Worm (Caenorhabditis elegans): ENCODE data around the gene grd-5.

Gene grd-5

DNA sequence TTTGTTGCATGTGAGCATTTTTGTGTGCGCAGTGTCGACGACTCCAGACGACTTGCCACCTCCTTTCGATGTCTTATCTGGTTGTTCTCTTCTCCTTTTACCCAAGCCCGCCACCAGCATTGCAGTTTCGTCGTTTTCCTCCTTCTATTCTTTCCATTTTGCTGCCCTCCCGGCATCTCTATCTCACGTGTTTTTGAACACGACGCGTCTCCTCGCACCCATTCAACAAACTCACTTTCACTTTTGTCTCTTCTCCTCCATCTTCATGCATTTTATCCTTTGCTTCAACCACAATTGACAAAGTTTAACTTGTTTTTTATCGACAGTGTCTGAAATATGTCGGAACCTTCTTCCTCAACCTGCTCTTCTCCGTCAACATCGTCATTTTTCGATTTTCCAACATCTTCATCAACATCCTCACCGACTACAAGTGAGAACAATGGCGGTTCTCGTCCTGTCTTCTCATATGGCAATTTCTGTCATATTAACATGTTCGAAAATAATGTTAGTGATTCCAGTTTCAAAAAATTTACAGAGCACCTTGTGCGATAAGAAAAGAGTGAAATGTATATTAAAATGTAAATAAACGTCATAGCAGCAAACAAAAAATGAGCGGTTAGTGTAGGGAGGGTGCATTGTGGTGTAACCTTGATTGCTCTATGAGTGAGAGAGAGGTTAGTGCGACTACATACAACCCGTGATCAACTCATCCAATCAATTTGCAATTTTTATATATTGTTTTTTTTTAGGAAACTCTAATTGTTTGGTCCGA is 8.0 kb upstream of the grd-5 start, which contains the start of gene fip-4 (continued):
- TF ChIP-seq lin-35 (GFP tag; optimal IDR thresholded peaks at IDR 0.05) = no peak
- no peak for TF ChIP-seq nfya-1 (tag; optimal IDR thresholded peaks at IDR 0.05; ENCODE audit: borderline replicate concordance, insufficient read depth)
- no peak for TF ChIP-seq attf-3 (GFP tag; conservative IDR thresholded peaks at IDR 0.05)
- TF ChIP-seq tbx-9 (tag; optimal IDR thresholded peaks at IDR 0.05; ENCODE audit: borderline replicate concordance) = no peak
- no peak for TF ChIP-seq B0035.1 (tag; optimal IDR thresholded peaks at IDR 0.05)
- no peak for TF ChIP-seq egrh-3 (GFP tag; IDR thresholded peaks at IDR 0.05)
- TF ChIP-seq F23B12.7 (tag; optimal IDR thresholded peaks at IDR 0.05; ENCODE audit: insufficient read depth) = peak; percentile 23
- no peak for TF ChIP-seq tbp1 (GFP tag; optimal IDR thresholded peaks at IDR 0.05)

- TF ChIP-seq Y53F4B.3 (GFP tag; IDR thresholded peaks at IDR 0.05) = no peak
- no peak for TF ChIP-seq dpl-1 (GFP tag; optimal IDR thresholded peaks at IDR 0.05)
- no peak for TF ChIP-seq dpff-1 (tag; optimal IDR thresholded peaks at IDR 0.05)
- TF ChIP-seq pbrm-1 (GFP tag; IDR thresholded peaks at IDR 0.05) = no peak
- TF ChIP-seq rec-8 (tag; optimal IDR thresholded peaks at IDR 0.05) = no peak
- no peak for TF ChIP-seq F10E7.11 (tag; optimal IDR thresholded peaks at IDR 0.05)
- TF ChIP-seq somi-1 (GFP tag; optimal IDR thresholded peaks at IDR 0.05) = no peak
- TF ChIP-seq hlh-12 (tag; optimal IDR thresholded peaks at IDR 0.05) = no peak
- no peak for TF ChIP-seq F49E8.2 (tag; optimal IDR thresholded peaks at IDR 0.05; ENCODE audit: insufficient read depth)
- TF ChIP-seq ekl-4 (GFP tag; IDR thresholded peaks at IDR 0.05) = peak; percentile 22; the same call in 1 of the 2 replicates
- no peak for TF ChIP-seq F22D6.2 (tag; optimal IDR thresholded peaks at IDR 0.05)
- TF ChIP-seq F23B12.7 (tag; optimal IDR thresholded peaks at IDR 0.05; ENCODE audit: insufficient read depth) = no peak
- TF ChIP-seq xnd-1 (tag; optimal IDR thresholded peaks at IDR 0.05) = no peak
- no peak for TF ChIP-seq attf-3 (GFP tag; conservative IDR thresholded peaks at IDR 0.05)
- peak; percentile 23 for TF ChIP-seq him-1 (tag; optimal IDR thresholded peaks at IDR 0.05)
- 0 out of 2 replicates have a peak, but pooled peaks have one; percentile 29 for TF ChIP-seq madf-3 (GFP tag; IDR thresholded peaks at IDR 0.05)
- no peak for TF ChIP-seq Y79H2A.3 (GFP tag; conservative IDR thresholded peaks at IDR 0.05)
- TF ChIP-seq B0336.3 (GFP tag; IDR thresholded peaks at IDR 0.05) = 0 out of 2 replicates have a peak, but pooled peaks have one; percentile 16
- no peak for TF ChIP-seq atf-7 (tag; optimal IDR thresholded peaks at IDR 0.05)
- no peak for TF ChIP-seq Y95B8A.8 (GFP tag; IDR thresholded peaks at IDR 0.05)
- no peak for TF ChIP-seq mcd-1 (GFP tag; IDR thresholded peaks at IDR 0.05)
Measured at ce11 chrV:8615711-8616110, 3.1 kb upstream of the grd-5 start.

DNA sequence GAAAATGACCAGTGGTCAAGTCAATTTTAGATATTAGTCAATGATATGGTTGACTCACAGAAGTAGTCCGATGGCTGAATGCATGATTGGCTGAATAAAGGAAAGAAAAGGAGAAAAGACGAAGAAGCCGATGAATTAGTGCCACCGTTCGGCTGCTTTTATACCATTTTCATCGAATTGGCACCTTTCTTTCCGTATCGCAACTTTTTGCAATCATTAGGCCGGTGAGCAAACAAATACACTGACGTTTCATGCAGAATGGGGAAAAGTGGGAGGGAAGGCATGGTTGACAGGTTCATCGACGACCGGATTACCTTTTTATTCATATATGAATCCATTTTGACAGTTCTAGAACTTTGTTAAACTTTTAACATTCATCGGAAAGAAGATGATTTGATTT is 2.4 kb downstream of the grd-5 start, which contains the start of gene idpc-2:
TSS of gene idpc-2 (minus strand) at position 101 of the 400 bp plus-strand sequence.
- no peak for TF ChIP-seq madf-8 (GFP tag; conservative IDR thresholded peaks at IDR 0.05)
- no peak for TF ChIP-seq F10E7.11 (tag; optimal IDR thresholded peaks at IDR 0.05)
- no peak for TF ChIP-seq gei-17 (GFP tag; optimal IDR thresholded peaks at IDR 0.05)
- no peak for TF ChIP-seq nhr-179 (tag; optimal IDR thresholded peaks at IDR 0.05)
- TF ChIP-seq ZK185.1 (tag; optimal IDR thresholded peaks at IDR 0.05; ENCODE audit: poor library complexity, severe bottlenecking) = no peak
- no peak for TF ChIP-seq F37B4.10 (GFP tag; IDR thresholded peaks at IDR 0.05)
- TF ChIP-seq T26A5.8 (tag; optimal IDR thresholded peaks at IDR 0.05) = no peak
- no peak for TF ChIP-seq ztf-28 (GFP tag; IDR thresholded peaks at IDR 0.05)
- TF ChIP-seq hlh-26 (GFP tag; conservative IDR thresholded peaks at IDR 0.05) = no peak
- TF ChIP-seq ceh-27 (GFP tag; optimal IDR thresholded peaks at IDR 0.05) = no peak
- TF ChIP-seq nfya-2 (GFP tag; IDR thresholded peaks at IDR 0.05) = no peak
- TF ChIP-seq attf-5 (GFP tag; optimal IDR thresholded peaks at IDR 0.05) = no peak
- no peak for TF ChIP-seq nfya-1 (tag; optimal IDR thresholded peaks at IDR 0.05; ENCODE audit: borderline replicate concordance, insufficient read depth)
- TF ChIP-seq F22D6.2 (tag; optimal IDR thresholded peaks at IDR 0.05) = no peak
- no peak for TF ChIP-seq F49E8.2 (tag; optimal IDR thresholded peaks at IDR 0.05; ENCODE audit: insufficient read depth)
- no peak for TF ChIP-seq F52B5.7 (tag; optimal IDR thresholded peaks at IDR 0.05)
